ENCODE assay signal across 1 fruit fly cellular context in genomic region chr3L:13044335-13044814, dm6.
A peak's percentile ranks its signal among the peaks of the same experiment; 100 is the strongest.
TF ChIP-seq lines count a peak whose summit lies in the region.

Gene Syx13, plus strand, starts transcription at chr3L:13044434.

TF ChIP-seq in whole organism, embryonic, 481 proteins besides CTCF, POLR2A, EP300 and RAD21 (continued from another document and continues in another):
- TF ChIP-seq cad (GFP tag; optimal IDR thresholded peaks at IDR 0.05; lab: Kevin White, UChicago) (no peak), sc (optimal IDR thresholded peaks at IDR 0.05; lab: Kevin White, UChicago) (no peak), sc (GFP tag; optimal IDR thresholded peaks at IDR 0.05; lab: Kevin White, UChicago) (no peak), ken (GFP tag; IDR thresholded peaks at IDR 0.05; lab: Robert Waterston, UW) (no peak), CG1792 (GFP tag; optimal IDR thresholded peaks at IDR 0.05; lab: Kevin White, UChicago) (no peak), CG9817 (tag; optimal IDR thresholded peaks at IDR 0.05; lab: Kevin White, UChicago) (no peak), Rfx (GFP tag; IDR thresholded peaks at IDR 0.05; lab: Robert Waterston, UW) (0 out of 2 replicates have a peak, but pooled peaks have one; percentile 50), toy (GFP tag; IDR thresholded peaks at IDR 0.05; lab: Robert Waterston, UW) (no peak), chinmo (GFP tag; IDR thresholded peaks at IDR 0.05; lab: Robert Waterston, UW; ENCODE audit: partially characterized antibody) (peak; percentile 99), H15 (GFP tag; IDR thresholded peaks at IDR 0.05; lab: Robert Waterston, UW) (no peak), CG18619 (GFP tag; optimal IDR thresholded peaks at IDR 0.05; lab: Kevin White, UChicago) (no peak), CG6854 (GFP tag; optimal IDR thresholded peaks at IDR 0.05; lab: Kevin White, UChicago) (no peak), sug (tag; optimal IDR thresholded peaks at IDR 0.05; lab: Kevin White, UChicago) (peak; percentile 97), tx (GFP tag; optimal IDR thresholded peaks at IDR 0.05; lab: Kevin White, UChicago) (no peak), CG2120 (GFP tag; optimal IDR thresholded peaks at IDR 0.05; lab: Kevin White, UChicago) (peak; percentile 22), Eip74EF (GFP tag; optimal IDR thresholded peaks at IDR 0.05; lab: Kevin White, UChicago) (peak in 1 of 2 experiments; percentile 57), tap (tag; optimal IDR thresholded peaks at IDR 0.05; lab: Kevin White, UChicago) (no peak), CG13424 (tag; optimal IDR thresholded peaks at IDR 0.05; lab: Kevin White, UChicago) (no peak), CG9215 (GFP tag; IDR thresholded peaks at IDR 0.05; lab: Robert Waterston, UW) (no peak), CG15269 (tag; optimal IDR thresholded peaks at IDR 0.05; lab: Kevin White, UChicago) (no peak), CG11723 (GFP tag; optimal IDR thresholded peaks at IDR 0.05; lab: Kevin White, UChicago) (no peak), CG8281 (tag; optimal IDR thresholded peaks at IDR 0.05; lab: Kevin White, UChicago) (no peak), CG11247 (GFP tag; IDR thresholded peaks at IDR 0.05; lab: Robert Waterston, UW) (no peak), ato (GFP tag; IDR thresholded peaks at IDR 0.05; lab: Robert Waterston, UW; ENCODE audit: partially characterized antibody) (peak; percentile 69), maf-S (GFP tag; optimal IDR thresholded peaks at IDR 0.05; lab: Kevin White, UChicago) (no peak), hth (optimal IDR thresholded peaks at IDR 0.05; lab: Kevin White, UChicago) (no peak), Lhr (GFP tag; optimal IDR thresholded peaks at IDR 0.05; lab: Kevin White, UChicago) (no peak), Hr39 (optimal IDR thresholded peaks at IDR 0.05; lab: Kevin White, UChicago) (no peak), CG7963 (GFP tag; IDR thresholded peaks at IDR 0.05; lab: Robert Waterston, UW; ENCODE audit: partially characterized antibody) (peak; percentile 51; the same call in 1 of the 3 replicates), CG11398 (GFP tag; optimal IDR thresholded peaks at IDR 0.05; lab: Kevin White, UChicago) (no peak), E2f1 (GFP tag; IDR thresholded peaks at IDR 0.05; lab: Robert Waterston, UW) (peak; percentile 93), CG2116 (GFP tag; optimal IDR thresholded peaks at IDR 0.05; lab: Kevin White, UChicago) (peak; percentile 75), CG5180 (GFP tag; optimal IDR thresholded peaks at IDR 0.05; lab: Kevin White, UChicago) (peak; percentile 39), z (GFP tag; IDR thresholded peaks at IDR 0.05; lab: Robert Waterston, UW) (no peak), MESR4 (GFP tag; optimal IDR thresholded peaks at IDR 0.05; lab: Kevin White, UChicago) (peak; percentile 92), CG9609 (GFP tag; optimal IDR thresholded peaks at IDR 0.05; lab: Kevin White, UChicago) (no peak), CG12104 (GFP tag; optimal IDR thresholded peaks at IDR 0.05; lab: Kevin White, UChicago) (no peak), Ada2b (GFP tag; IDR thresholded peaks at IDR 0.05; lab: Robert Waterston, UW) (no peak), seq (GFP tag; IDR thresholded peaks at IDR 0.05; lab: Robert Waterston, UW) (0 out of 2 replicates have a peak, but pooled peaks have one; percentile 43), stwl (tag; optimal IDR thresholded peaks at IDR 0.05; lab: Kevin White, UChicago) (peak; percentile 28), Sry-β (GFP tag; optimal IDR thresholded peaks at IDR 0.05; lab: Kevin White, UChicago) (no peak), CG11504 (tag; optimal IDR thresholded peaks at IDR 0.05; lab: Kevin White, UChicago) (no peak), Tbp (GFP tag; optimal IDR thresholded peaks at IDR 0.05; lab: Kevin White, UChicago) (no peak), CG6175 (GFP tag; IDR thresholded peaks at IDR 0.05; lab: Robert Waterston, UW) (no peak), CG6689 (GFP tag; IDR thresholded peaks at IDR 0.05; lab: Robert Waterston, UW) (no peak), Hsf (GFP tag; optimal IDR thresholded peaks at IDR 0.05; lab: Kevin White, UChicago) (no peak), nerfin-2 (GFP tag; IDR thresholded peaks at IDR 0.05; lab: Robert Waterston, UW; ENCODE audit: partially characterized antibody) (peak; percentile 58), HHEX (GFP tag; optimal IDR thresholded peaks at IDR 0.05; lab: Kevin White, UChicago) (peak; percentile 1), btn (GFP tag; optimal IDR thresholded peaks at IDR 0.05; lab: Kevin White, UChicago) (no peak), CHES-1-like (GFP tag; optimal IDR thresholded peaks at IDR 0.05; lab: Kevin White, UChicago) (no peak), da (GFP tag; optimal IDR thresholded peaks at IDR 0.05; lab: Kevin White, UChicago) (no peak), az2 (GFP tag; optimal IDR thresholded peaks at IDR 0.05; lab: Kevin White, UChicago) (no peak), gcm2 (GFP tag; optimal IDR thresholded peaks at IDR 0.05; lab: Kevin White, UChicago) (no peak), Mad (GFP tag; optimal IDR thresholded peaks at IDR 0.05; lab: Kevin White, UChicago) (peak; percentile 17), dati (GFP tag; IDR thresholded peaks at IDR 0.05; lab: Robert Waterston, UW) (no peak), mirr (GFP tag; optimal IDR thresholded peaks at IDR 0.05; lab: Kevin White, UChicago) (peak; percentile 24), hb (GFP tag; IDR thresholded peaks at IDR 0.05; lab: Robert Waterston, UW; ENCODE audit: partially characterized antibody) (peak; percentile 64; the same call in 2 of the 3 replicates), CG17186 (GFP tag; optimal IDR thresholded peaks at IDR 0.05; lab: Kevin White, UChicago) (peak; percentile 65), nerfin-1 (tag; optimal IDR thresholded peaks at IDR 0.05; lab: Kevin White, UChicago) (peak; percentile 66), CG6683 (GFP tag; optimal IDR thresholded peaks at IDR 0.05; lab: Kevin White, UChicago) (peak; percentile 40), Xbp1 (GFP tag; optimal IDR thresholded peaks at IDR 0.05; lab: Kevin White, UChicago) (no peak), Nf-YC (tag; optimal IDR thresholded peaks at IDR 0.05; lab: Kevin White, UChicago) (peak; percentile 59), Dref (GFP tag; IDR thresholded peaks at IDR 0.05; lab: Robert Waterston, UW) (peak; percentile 94), GATAe (GFP tag; conservative IDR thresholded peaks at IDR 0.05; lab: Robert Waterston, UW) (no peak), HLHmδ (GFP tag; optimal IDR thresholded peaks at IDR 0.05; lab: Kevin White, UChicago) (no peak), CG17385 (GFP tag; optimal IDR thresholded peaks at IDR 0.05; lab: Kevin White, UChicago) (peak; percentile 68), ab (GFP tag; optimal IDR thresholded peaks at IDR 0.05; lab: Kevin White, UChicago) (no peak), mld (GFP tag; IDR thresholded peaks at IDR 0.05; lab: Robert Waterston, UW; ENCODE audit: partially characterized antibody) (peak; percentile 63; the same call in 2 of the 3 replicates), CG4854 (GFP tag; optimal IDR thresholded peaks at IDR 0.05; lab: Kevin White, UChicago) (no peak), CG34422 (GFP tag; IDR thresholded peaks at IDR 0.05; lab: Robert Waterston, UW) (peak; percentile 86), Dek (tag; optimal IDR thresholded peaks at IDR 0.05; lab: Kevin White, UChicago) (peak; percentile 3), cg (GFP tag; optimal IDR thresholded peaks at IDR 0.05; lab: Kevin White, UChicago) (peak; percentile 98), run (tag; optimal IDR thresholded peaks at IDR 0.05; lab: Kevin White, UChicago) (no peak), CG6813 (GFP tag; optimal IDR thresholded peaks at IDR 0.05; lab: Kevin White, UChicago) (no peak), CG13775 (GFP tag; optimal IDR thresholded peaks at IDR 0.05; lab: Kevin White, UChicago) (peak; percentile 13), pb (GFP tag; optimal IDR thresholded peaks at IDR 0.05; lab: Kevin White, UChicago) (no peak), Hr78 (GFP tag; optimal IDR thresholded peaks at IDR 0.05; lab: Kevin White, UChicago) (peak in 1 of 2 experiments; percentile 1), CG10654 (GFP tag; optimal IDR thresholded peaks at IDR 0.05; lab: Kevin White, UChicago) (no peak), CG10959 (GFP tag; IDR thresholded peaks at IDR 0.05; lab: Robert Waterston, UW) (peak; percentile 85), CG3407 (GFP tag; optimal IDR thresholded peaks at IDR 0.05; lab: Kevin White, UChicago) (no peak), CG17361 (GFP tag; IDR thresholded peaks at IDR 0.05; lab: Robert Waterston, UW) (peak; percentile 36; the same call in 1 of the 3 replicates), CG14965 (GFP tag; optimal IDR thresholded peaks at IDR 0.05; lab: Kevin White, UChicago; ENCODE audit: borderline replicate concordance) (no peak), slp2 (GFP tag; optimal IDR thresholded peaks at IDR 0.05; lab: Kevin White, UChicago) (no peak), Atf3 (GFP tag; optimal IDR thresholded peaks at IDR 0.05; lab: Kevin White, UChicago) (no peak), CG31388 (GFP tag; optimal IDR thresholded peaks at IDR 0.05; lab: Kevin White, UChicago) (no peak), eyg (GFP tag; optimal IDR thresholded peaks at IDR 0.05; lab: Kevin White, UChicago) (no peak), bigmax (GFP tag; optimal IDR thresholded peaks at IDR 0.05; lab: Kevin White, UChicago) (peak; percentile 39), tio (GFP tag; optimal IDR thresholded peaks at IDR 0.05; lab: Kevin White, UChicago) (no peak), Ravus (GFP tag; IDR thresholded peaks at IDR 0.05; lab: Robert Waterston, UW) (no peak), sqz (GFP tag; optimal IDR thresholded peaks at IDR 0.05; lab: Kevin White, UChicago) (no peak), CG1602 (GFP tag; optimal IDR thresholded peaks at IDR 0.05; lab: Kevin White, UChicago) (no peak), her (GFP tag; optimal IDR thresholded peaks at IDR 0.05; lab: Kevin White, UChicago) (no peak), CG1233 (GFP tag; optimal IDR thresholded peaks at IDR 0.05; lab: Kevin White, UChicago) (no peak), CG2202 (tag; optimal IDR thresholded peaks at IDR 0.05; lab: Kevin White, UChicago) (no peak), CG31441 (GFP tag; IDR thresholded peaks at IDR 0.05; lab: Robert Waterston, UW) (no peak), HmgD (GFP tag; optimal IDR thresholded peaks at IDR 0.05; lab: Kevin White, UChicago) (peak; percentile 25), CG12299 (tag; optimal IDR thresholded peaks at IDR 0.05; lab: Kevin White, UChicago) (peak; percentile 10), MBD-R2 (GFP tag; IDR thresholded peaks at IDR 0.05; lab: Robert Waterston, UW) (peak; percentile 81), usp (GFP tag; optimal IDR thresholded peaks at IDR 0.05; lab: Kevin White, UChicago) (no peak), CG17802 (tag; optimal IDR thresholded peaks at IDR 0.05; lab: Kevin White, UChicago) (no peak), CG9437 (GFP tag; optimal IDR thresholded peaks at IDR 0.05; lab: Kevin White, UChicago) (no peak), tgo (GFP tag; IDR thresholded peaks at IDR 0.05; lab: Robert Waterston, UW) (no peak), CG3726 (GFP tag; IDR thresholded peaks at IDR 0.05; lab: Robert Waterston, UW) (no peak), CkIIα-i1 (GFP tag; IDR thresholded peaks at IDR 0.05; lab: Robert Waterston, UW) (no peak), bowl (GFP tag; IDR thresholded peaks at IDR 0.05; lab: Robert Waterston, UW) (no peak), CG10274 (GFP tag; optimal IDR thresholded peaks at IDR 0.05; lab: Kevin White, UChicago) (no peak), CG14050 (GFP tag; IDR thresholded peaks at IDR 0.05; lab: Robert Waterston, UW) (no peak), CG14667 (GFP tag; IDR thresholded peaks at IDR 0.05; lab: Robert Waterston, UW) (no peak), CG10462 (GFP tag; optimal IDR thresholded peaks at IDR 0.05; lab: Kevin White, UChicago) (no peak), NK7.1 (GFP tag; optimal IDR thresholded peaks at IDR 0.05; lab: Kevin White, UChicago) (no peak), CG11085 (GFP tag; IDR thresholded peaks at IDR 0.05; lab: Robert Waterston, UW) (no peak), Mrtf (GFP tag; IDR thresholded peaks at IDR 0.05; lab: Robert Waterston, UW) (no peak), CG10543 (GFP tag; optimal IDR thresholded peaks at IDR 0.05; lab: Kevin White, UChicago) (peak; percentile 80), jing (GFP tag; optimal IDR thresholded peaks at IDR 0.05; lab: Kevin White, UChicago) (no peak), ash1 (GFP tag; optimal IDR thresholded peaks at IDR 0.05; lab: Kevin White, UChicago) (no peak), cas (GFP tag; IDR thresholded peaks at IDR 0.05; lab: Robert Waterston, UW) (no peak), CG12219 (GFP tag; optimal IDR thresholded peaks at IDR 0.05; lab: Kevin White, UChicago) (no peak), CG33557 (GFP tag; optimal IDR thresholded peaks at IDR 0.05; lab: Kevin White, UChicago) (peak; percentile 1), nau (GFP tag; optimal IDR thresholded peaks at IDR 0.05; lab: Kevin White, UChicago) (no peak), gro (GFP tag; optimal IDR thresholded peaks at IDR 0.05; lab: Kevin White, UChicago) (peak; percentile 29), CG10321 (GFP tag; IDR thresholded peaks at IDR 0.05; lab: Robert Waterston, UW) (0 out of 2 replicates have a peak, but pooled peaks have one; percentile 6), CG12071 (GFP tag; optimal IDR thresholded peaks at IDR 0.05; lab: Kevin White, UChicago) (no peak), ap (GFP tag; IDR thresholded peaks at IDR 0.05; lab: Robert Waterston, UW) (no peak), yki (optimal IDR thresholded peaks at IDR 0.05; lab: Kevin White, UChicago) (no peak), CG10366 (GFP tag; IDR thresholded peaks at IDR 0.05; lab: Robert Waterston, UW) (no peak), CG3281 (GFP tag; optimal IDR thresholded peaks at IDR 0.05; lab: Kevin White, UChicago) (no peak), CG13123 (GFP tag; optimal IDR thresholded peaks at IDR 0.05; lab: Kevin White, UChicago) (no peak), Chrac-16 (GFP tag; optimal IDR thresholded peaks at IDR 0.05; lab: Kevin White, UChicago) (no peak), vvl (GFP tag; IDR thresholded peaks at IDR 0.05; lab: Robert Waterston, UW) (peak; percentile 46), Dll (GFP tag; IDR thresholded peaks at IDR 0.05; lab: Robert Waterston, UW; ENCODE audit: partially characterized antibody) (peak; percentile 76), lmd (GFP tag; IDR thresholded peaks at IDR 0.05; lab: Robert Waterston, UW) (no peak), CG7839 (tag; optimal IDR thresholded peaks at IDR 0.05; lab: Kevin White, UChicago) (no peak), bsh (GFP tag; optimal IDR thresholded peaks at IDR 0.05; lab: Kevin White, UChicago) (no peak), CG5953 (GFP tag; IDR thresholded peaks at IDR 0.05; lab: Robert Waterston, UW) (no peak), CG10267 (tag; optimal IDR thresholded peaks at IDR 0.05; lab: Kevin White, UChicago) (peak; percentile 41), CG15073 (GFP tag; optimal IDR thresholded peaks at IDR 0.05; lab: Kevin White, UChicago) (no peak)
